Fruit fly (Drosophila melanogaster) whole organism: ENCODE results near the gene CG4829.

Experiments
- CG8478 ChIP-seq: fragments of >200 bp; optimal IDR thresholded peaks from 2 replicates; lab custom pipeline; 2018; ENCODE audit warnings: inconsistent platforms
- EcR ChIP-seq, 2 experiments: fragments of >200 bp; optimal IDR thresholded peaks; 2 replicates each; lab custom pipeline; 2017; ENCODE audit warnings: missing biosample characterization in 2 of 2, missing genetic modification characterization in 2 of 2, missing genetic modification reagents in 2 of 2
- pan ChIP-seq: fragments of >200 bp; optimal IDR thresholded peaks from 2 replicates; lab custom pipeline; 2017
- psq ChIP-seq: fragments of >200 bp; optimal IDR thresholded peaks from 2 replicates; lab custom pipeline; 2017
- usp ChIP-seq: fragments of >200 bp; optimal IDR thresholded peaks from 2 replicates; lab custom pipeline; 2017; ENCODE audit warnings: missing biosample characterization, missing genetic modification characterization, mixed read lengths

DNA sequence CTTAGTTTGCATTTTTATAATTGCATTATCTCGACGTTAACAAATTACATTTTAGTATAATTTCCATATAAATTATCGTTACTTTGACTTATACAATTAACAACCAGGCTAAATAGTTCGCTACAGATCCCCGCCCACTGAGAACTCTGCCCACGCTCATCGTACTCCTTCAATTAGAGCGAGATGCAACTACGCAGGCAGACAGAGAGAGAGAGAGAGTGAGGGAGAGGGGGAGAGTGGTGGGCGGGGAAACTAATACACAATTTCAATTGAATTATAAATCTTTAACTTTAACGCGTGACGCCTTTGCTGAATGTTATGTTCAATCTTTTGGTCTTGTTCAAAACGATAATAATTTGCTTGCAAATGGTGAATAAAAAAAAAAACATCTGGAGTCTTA is 13.3 kb upstream of the CG4829 start:
- TF ChIP-seq EcR (GFP tag; optimal IDR thresholded peaks at IDR 0.05; lab: Kevin White, UChicago) = no peak
- TF ChIP-seq usp = no peak
- TF ChIP-seq psq (lab: Kevin White, UChicago) = no peak
- TF ChIP-seq CG8478 (lab: Kevin White, UChicago) = no peak
- TF ChIP-seq pan (lab: Kevin White, UChicago) = no peak
